Fruit fly (Drosophila melanogaster): ENCODE results near the gene Dred.

DNA sequence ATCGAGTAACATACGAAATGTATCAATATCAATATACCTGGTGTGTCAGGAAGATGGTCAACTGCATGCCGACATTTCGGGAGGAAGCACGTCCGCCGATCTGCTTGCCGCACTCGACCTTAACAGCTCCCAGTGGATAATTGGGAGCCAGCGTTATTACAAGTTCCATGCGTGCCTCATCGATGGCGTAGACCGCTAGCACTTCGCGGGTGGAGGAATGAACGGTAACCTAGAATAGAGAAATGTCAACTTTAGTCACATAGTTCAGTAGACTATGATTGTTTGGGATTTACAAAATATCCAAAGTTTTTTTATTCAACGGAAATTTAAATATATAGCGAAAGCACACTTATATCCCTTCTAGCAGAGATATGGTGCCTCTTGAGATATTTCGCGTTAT, 805 bp upstream of the Dred start, which contains the start of the genes CG46435 and Rcd7:
- TF ChIP-seq insv (optimal IDR thresholded peaks at IDR 0.05) (no peak), Sin3A (optimal IDR thresholded peaks at IDR 0.05) (no peak), h (optimal IDR thresholded peaks at IDR 0.05) (no peak), psq (optimal IDR thresholded peaks at IDR 0.05) (no peak), ttk (optimal IDR thresholded peaks at IDR 0.05) (no peak)

Measured in Kc167 (cell line).